Worm (Caenorhabditis elegans) whole organism, L2 larva: ENCODE measurements around the gene ani-1.

Source experiments
- blmp-1 ChIP-seq: sonication (generic microtip); optimal IDR thresholded peaks from 2 replicates; lab custom pipeline; 2017; ENCODE audit warnings: missing genetic modification characterization, mild to moderate bottlenecking, missing compliant biosample characterization, antibody characterized with exemption, moderate library complexity; ENCODE audit not compliant: insufficient read depth
- ceh-82 ChIP-seq: fragments of 150-350 bp; optimal IDR thresholded peaks from 2 replicates; lab custom pipeline; 2014; ENCODE audit warnings: missing biosample characterization, missing genetic modification characterization
- unc-62 ChIP-seq: fragments of 150-350 bp; optimal IDR thresholded peaks from 2 replicates; lab custom pipeline; 2014; ENCODE audit warnings: missing biosample characterization, missing genetic modification reagents, missing genetic modification characterization

DNA sequence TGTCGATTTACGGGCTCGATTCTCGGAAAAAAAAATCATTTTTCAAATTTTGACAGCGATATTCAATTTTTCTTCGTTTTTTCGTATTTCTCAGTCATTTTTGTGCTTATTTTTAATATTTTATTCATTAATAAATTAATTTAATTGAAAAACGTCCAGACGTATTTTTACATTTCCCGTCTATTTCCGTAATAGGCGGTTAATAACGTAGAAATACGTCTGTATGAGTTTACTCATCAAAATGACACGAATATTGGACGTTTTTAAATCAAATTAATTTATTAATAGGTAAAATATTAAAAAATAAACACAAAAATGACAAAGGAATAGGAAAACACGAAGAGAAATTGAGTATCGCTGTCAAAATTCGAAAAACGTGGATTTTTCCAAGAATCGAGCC lies 28.5 kb downstream of the ani-1 start:
- no peak for TF ChIP-seq blmp-1 (tag; lab: Kevin White, UChicago)
- TF ChIP-seq ceh-82 (tag; lab: Kevin White, UChicago), result no peak
- TF ChIP-seq unc-62 (GFP tag; lab: Kevin White, UChicago), result no peak
